Fruit fly (Drosophila melanogaster): ENCODE measurements around the gene Nph.
A peak's percentile ranks its signal among the peaks of the same experiment; 100 is the strongest.

Gene Nph

DNA sequence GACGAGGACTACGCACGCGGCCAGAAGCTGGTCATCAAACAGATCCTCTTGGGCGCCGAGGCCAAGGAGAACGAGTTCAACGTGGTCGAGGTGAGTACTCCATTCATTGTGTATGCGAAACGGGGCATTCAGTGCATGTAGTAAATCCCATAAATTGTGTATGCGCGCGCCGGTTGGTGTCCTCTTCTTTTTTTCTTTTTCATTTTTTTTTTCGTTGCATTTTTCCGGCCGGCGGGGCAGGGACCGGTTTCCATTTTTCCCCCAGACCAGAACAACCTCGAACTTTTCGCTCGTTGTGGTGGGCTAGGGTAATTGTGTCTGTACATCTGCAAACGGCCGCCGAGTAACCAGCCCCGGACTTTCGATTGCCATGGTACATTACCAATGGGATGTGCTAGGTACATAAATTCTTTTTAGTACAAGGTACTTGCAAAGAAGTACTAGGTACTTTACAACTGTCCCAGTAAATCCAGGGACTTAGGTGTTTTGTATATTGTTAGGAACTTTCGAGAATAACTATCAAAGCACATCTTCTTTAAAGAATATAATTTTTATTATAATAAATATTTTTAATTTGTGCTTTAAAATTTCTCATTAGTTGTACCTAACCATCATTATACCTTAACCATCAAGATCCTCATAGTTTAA lies 795 bp upstream of the Nph start:
- TF ChIP-seq rn (GFP tag; IDR thresholded peaks at IDR 0.05) (no peak), D1 (tag; optimal IDR thresholded peaks at IDR 0.05) (no peak), Snoo (tag; optimal IDR thresholded peaks at IDR 0.05) (no peak), Pif1A (GFP tag; optimal IDR thresholded peaks at IDR 0.05) (no peak), CG10348 (GFP tag; IDR thresholded peaks at IDR 0.05) (no peak), CG8159 (tag; optimal IDR thresholded peaks at IDR 0.05) (peak; percentile 44), CG34367 (tag; optimal IDR thresholded peaks at IDR 0.05) (peak; percentile 34), CG13204 (GFP tag; optimal IDR thresholded peaks at IDR 0.05) (no peak), CG14655 (GFP tag; optimal IDR thresholded peaks at IDR 0.05) (peak; percentile 63), CG12605 (GFP tag; IDR thresholded peaks at IDR 0.05) (peak; percentile 82), CG4496 (GFP tag; IDR thresholded peaks at IDR 0.05) (peak; percentile 87), Ets98B (GFP tag; IDR thresholded peaks at IDR 0.05) (peak; percentile 76), CG8301 (tag; optimal IDR thresholded peaks at IDR 0.05) (peak; percentile 39), CG17806 (tag; optimal IDR thresholded peaks at IDR 0.05) (peak; percentile 42), CG15710 (tag; optimal IDR thresholded peaks at IDR 0.05) (peak; percentile 45), EcR (GFP tag; optimal IDR thresholded peaks at IDR 0.05) (peak; percentile 60), fd96Ca (GFP tag; IDR thresholded peaks at IDR 0.05) (peak; percentile 55; the same call in 1 of the 3 replicates), gl (tag; optimal IDR thresholded peaks at IDR 0.05) (peak; percentile 86), CG9948 (tag; optimal IDR thresholded peaks at IDR 0.05) (no peak), CG32121 (GFP tag; IDR thresholded peaks at IDR 0.05) (no peak), Pif1B (GFP tag; optimal IDR thresholded peaks at IDR 0.05) (peak; percentile 53)

- TF ChIP-seq Pif1B (GFP tag; optimal IDR thresholded peaks at IDR 0.05), result no peak
- TF ChIP-seq CG13204 (GFP tag; optimal IDR thresholded peaks at IDR 0.05), result no peak
- no peak for TF ChIP-seq CG14655 (GFP tag; optimal IDR thresholded peaks at IDR 0.05)
Observed at dm6 chr3R:30000286-30000685, 4.4 kb downstream of the Nph start, which contains the start of gene Tace. TSS of gene Tace (plus strand) at chr3R:30000530.

dm6 chr3R:29999495-29999894 lies 5.2 kb downstream of the Nph start, which contains the start of gene CG34298:
TSS of gene CG34298 (plus strand) at chr3R:29999795.
- TF ChIP-seq fd96Ca (GFP tag; IDR thresholded peaks at IDR 0.05), result no peak
- no peak for TF ChIP-seq Pif1B (GFP tag; optimal IDR thresholded peaks at IDR 0.05)

dm6 chr3R:29997607-29998236 lies 6.9 kb downstream of the Nph start, which contains the start of the genes CG15525 and CG11504:
TSS of gene CG15525 (minus strand) at chr3R:29997676.
TSS of gene CG11504 (plus strand) at chr3R:29997900.
- TF ChIP-seq Ets98B (GFP tag; IDR thresholded peaks at IDR 0.05), result peak; percentile 19; the same call in 1 of the 2 replicates
- no peak for TF ChIP-seq CG13204 (GFP tag; optimal IDR thresholded peaks at IDR 0.05)

DNA sequence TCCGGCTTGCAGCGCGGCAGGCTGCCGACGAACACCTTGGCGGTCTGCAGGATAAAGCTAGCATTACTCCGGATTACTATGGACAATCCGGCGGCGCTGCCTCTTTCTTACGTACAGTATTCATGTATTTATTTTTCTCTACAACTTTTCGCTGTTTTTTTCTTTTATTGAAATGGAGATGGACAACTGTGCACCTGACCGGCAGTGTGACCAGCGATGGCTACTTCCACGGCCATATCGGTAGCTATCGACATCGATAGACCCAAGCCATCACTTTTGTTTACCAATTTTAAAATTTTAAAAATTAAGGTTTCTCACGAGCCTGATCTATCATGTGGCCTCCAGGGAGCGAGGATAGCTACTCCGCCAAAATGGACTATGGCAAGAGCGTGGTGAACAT lies 9.6 kb downstream of the Nph start, which contains the start of the genes CG7903 and Sas-6:
Gene CG7903, minus strand, starts transcription at position 197 of the 400 bp plus-strand sequence.
Gene Sas-6, plus strand, starts transcription at position 323 of the 400 bp plus-strand sequence.
- TF ChIP-seq Pif1B (GFP tag; optimal IDR thresholded peaks at IDR 0.05) (no peak), CG4496 (GFP tag; IDR thresholded peaks at IDR 0.05) (peak; percentile 44; the same call in 1 of the 3 replicates)

DNA sequence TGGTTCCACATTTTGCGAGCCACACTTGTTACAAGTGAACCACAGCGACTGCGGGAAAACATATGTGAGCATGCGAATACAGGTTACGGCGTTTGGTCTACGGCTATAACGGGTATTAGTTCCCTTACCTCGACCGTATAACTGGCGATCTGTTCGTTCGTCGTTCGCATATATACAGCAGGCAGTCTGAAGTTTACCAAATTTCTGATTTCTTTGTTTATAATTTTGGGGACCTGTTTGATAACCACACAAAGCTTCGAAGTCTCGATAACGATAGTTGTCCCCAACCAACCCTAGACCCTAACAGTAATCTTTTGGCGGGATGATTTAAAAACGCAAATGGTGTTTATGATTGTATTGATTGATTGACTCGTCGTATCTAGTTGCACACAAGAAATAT lies 11.5 kb downstream of the Nph start, which contains the start of gene Acph-1:
Gene Acph-1, minus strand, starts transcription at position 278 of the 400 bp plus-strand sequence.
- no peak for TF ChIP-seq Pif1B (GFP tag; optimal IDR thresholded peaks at IDR 0.05)
- no peak for TF ChIP-seq CG17806 (tag; optimal IDR thresholded peaks at IDR 0.05)
- TF ChIP-seq gl (tag; optimal IDR thresholded peaks at IDR 0.05), result no peak
- no peak for TF ChIP-seq CG12605 (GFP tag; IDR thresholded peaks at IDR 0.05)
- no peak for TF ChIP-seq CG34367 (tag; optimal IDR thresholded peaks at IDR 0.05)
- TF ChIP-seq CG4496 (GFP tag; IDR thresholded peaks at IDR 0.05), result no peak
- TF ChIP-seq CG13204 (GFP tag; optimal IDR thresholded peaks at IDR 0.05), result no peak
- no peak for TF ChIP-seq CG9948 (tag; optimal IDR thresholded peaks at IDR 0.05)
- no peak for TF ChIP-seq CG8301 (tag; optimal IDR thresholded peaks at IDR 0.05)
- TF ChIP-seq CG10348 (GFP tag; IDR thresholded peaks at IDR 0.05), result no peak

- TF ChIP-seq Pif1B (GFP tag; optimal IDR thresholded peaks at IDR 0.05), result no peak
- TF ChIP-seq CG12605 (GFP tag; IDR thresholded peaks at IDR 0.05), result no peak
- TF ChIP-seq CG13204 (GFP tag; optimal IDR thresholded peaks at IDR 0.05), result no peak
- TF ChIP-seq Snoo (tag; optimal IDR thresholded peaks at IDR 0.05), result no peak
- TF ChIP-seq rn (GFP tag; IDR thresholded peaks at IDR 0.05), result no peak
- TF ChIP-seq CG32121 (GFP tag; IDR thresholded peaks at IDR 0.05), result no peak
- TF ChIP-seq Ets98B (GFP tag; IDR thresholded peaks at IDR 0.05), result no peak
- TF ChIP-seq CG15710 (tag; optimal IDR thresholded peaks at IDR 0.05), result no peak
- TF ChIP-seq Pif1A (GFP tag; optimal IDR thresholded peaks at IDR 0.05), result no peak
- no peak for TF ChIP-seq CG10348 (GFP tag; IDR thresholded peaks at IDR 0.05)
- TF ChIP-seq CG34367 (tag; optimal IDR thresholded peaks at IDR 0.05), result no peak
- no peak for TF ChIP-seq CG17806 (tag; optimal IDR thresholded peaks at IDR 0.05)
- no peak for TF ChIP-seq CG4496 (GFP tag; IDR thresholded peaks at IDR 0.05)
- TF ChIP-seq gl (tag; optimal IDR thresholded peaks at IDR 0.05), result no peak
- TF ChIP-seq fd96Ca (GFP tag; IDR thresholded peaks at IDR 0.05), result no peak
- TF ChIP-seq CG9948 (tag; optimal IDR thresholded peaks at IDR 0.05), result no peak
- TF ChIP-seq D1 (tag; optimal IDR thresholded peaks at IDR 0.05), result no peak
- no peak for TF ChIP-seq CG8301 (tag; optimal IDR thresholded peaks at IDR 0.05)
Observed at dm6 chr3R:29990681-29991080, 14.0 kb downstream of the Nph start.
